Fruit fly (Drosophila melanogaster) S2 (cell line): ENCODE results near the gene CG17186.

Source experiments
- CG8478 ChIP-seq: fragments of >200 bp; optimal IDR thresholded peaks from 2 replicates; lab custom pipeline; 2018
- CTCF ChIP-seq, 2 experiments: fragments of >200 bp; optimal IDR thresholded peaks; 2 replicates each; lab custom pipeline; 2018

The CG17186 gene

dm6 chr3R:19860996-19861719 lies 16.2 kb downstream of the CG17186 start, which contains the start of the genes Ire1 and Mrm2:
TSS of gene Ire1 (minus strand) at chr3R:19861291.
TSS of gene Mrm2 (plus strand) at chr3R:19861610.
- TF ChIP-seq CTCF (optimal IDR thresholded peaks at IDR 0.05; lab: Kevin White, UChicago): peak; percentile 8 to 31
- no peak for TF ChIP-seq CG8478 (lab: Kevin White, UChicago)

- TF ChIP-seq CTCF (optimal IDR thresholded peaks at IDR 0.05; lab: Kevin White, UChicago) (no peak), CG8478 (lab: Kevin White, UChicago) (no peak)
These were observed 17.8 kb downstream of the CG17186 start for dm6 chr3R:19859370-19860033.

dm6 chr3R:19858944-19859343 lies 18.4 kb downstream of the CG17186 start:
- TF ChIP-seq CTCF (optimal IDR thresholded peaks at IDR 0.05; lab: Kevin White, UChicago) (no peak), CG8478 (lab: Kevin White, UChicago) (no peak)

dm6 chr3R:19858017-19858659 lies 19.2 kb downstream of the CG17186 start:
- TF ChIP-seq CTCF (optimal IDR thresholded peaks at IDR 0.05; lab: Kevin White, UChicago) (no peak), CG8478 (lab: Kevin White, UChicago) (no peak)

- TF ChIP-seq CG8478 (lab: Kevin White, UChicago) (no peak), CTCF (optimal IDR thresholded peaks at IDR 0.05; lab: Kevin White, UChicago) (no peak)
These were observed 29.6 kb downstream of the CG17186 start for dm6 chr3R:19847591-19848256.

- TF ChIP-seq CTCF (optimal IDR thresholded peaks at IDR 0.05; lab: Kevin White, UChicago): no peak
- TF ChIP-seq CG8478 (lab: Kevin White, UChicago): no peak
These were observed 30.3 kb downstream of the CG17186 start, which contains the start of gene MICU3 for dm6 chr3R:19846870-19847590. TSS of gene MICU3 (plus strand) at chr3R:19847311.

dm6 chr3R:19843888-19844287 lies 33.4 kb downstream of the CG17186 start:
- TF ChIP-seq CG8478 (lab: Kevin White, UChicago) (no peak), CTCF (optimal IDR thresholded peaks at IDR 0.05; lab: Kevin White, UChicago) (no peak)

- TF ChIP-seq CTCF (optimal IDR thresholded peaks at IDR 0.05; lab: Kevin White, UChicago) (no peak), CG8478 (lab: Kevin White, UChicago) (no peak)
These were observed 36.8 kb downstream of the CG17186 start, which contains the start of gene CG31459 for dm6 chr3R:19840545-19840944. TSS of gene CG31459 (plus strand) at chr3R:19840845.

- TF ChIP-seq CTCF (optimal IDR thresholded peaks at IDR 0.05; lab: Kevin White, UChicago) (no peak), CG8478 (lab: Kevin White, UChicago) (no peak)
These were observed 38.3 kb downstream of the CG17186 start for dm6 chr3R:19838925-19839601.

dm6 chr3R:19836687-19837086 lies 40.6 kb downstream of the CG17186 start, which contains the start of gene bnl:
TSS of gene bnl (minus strand) at chr3R:19836817.
- TF ChIP-seq CTCF (optimal IDR thresholded peaks at IDR 0.05; lab: Kevin White, UChicago) (peak; percentile 9 to 15), CG8478 (lab: Kevin White, UChicago) (no peak)

dm6 chr3R:19834982-19835381 lies 42.3 kb downstream of the CG17186 start:
- no peak for TF ChIP-seq CTCF (optimal IDR thresholded peaks at IDR 0.05; lab: Kevin White, UChicago)
- TF ChIP-seq CG8478 (lab: Kevin White, UChicago): no peak

- TF ChIP-seq CTCF (optimal IDR thresholded peaks at IDR 0.05; lab: Kevin White, UChicago) (no peak), CG8478 (lab: Kevin White, UChicago) (no peak)
These were observed 43.4 kb downstream of the CG17186 start for dm6 chr3R:19833963-19834362.

dm6 chr3R:19833546-19833945 lies 43.8 kb downstream of the CG17186 start:
- no peak for TF ChIP-seq CG8478 (lab: Kevin White, UChicago)
